Worm (Caenorhabditis elegans): Measurements from ENCODE around the gene ttr-50.

DNA sequence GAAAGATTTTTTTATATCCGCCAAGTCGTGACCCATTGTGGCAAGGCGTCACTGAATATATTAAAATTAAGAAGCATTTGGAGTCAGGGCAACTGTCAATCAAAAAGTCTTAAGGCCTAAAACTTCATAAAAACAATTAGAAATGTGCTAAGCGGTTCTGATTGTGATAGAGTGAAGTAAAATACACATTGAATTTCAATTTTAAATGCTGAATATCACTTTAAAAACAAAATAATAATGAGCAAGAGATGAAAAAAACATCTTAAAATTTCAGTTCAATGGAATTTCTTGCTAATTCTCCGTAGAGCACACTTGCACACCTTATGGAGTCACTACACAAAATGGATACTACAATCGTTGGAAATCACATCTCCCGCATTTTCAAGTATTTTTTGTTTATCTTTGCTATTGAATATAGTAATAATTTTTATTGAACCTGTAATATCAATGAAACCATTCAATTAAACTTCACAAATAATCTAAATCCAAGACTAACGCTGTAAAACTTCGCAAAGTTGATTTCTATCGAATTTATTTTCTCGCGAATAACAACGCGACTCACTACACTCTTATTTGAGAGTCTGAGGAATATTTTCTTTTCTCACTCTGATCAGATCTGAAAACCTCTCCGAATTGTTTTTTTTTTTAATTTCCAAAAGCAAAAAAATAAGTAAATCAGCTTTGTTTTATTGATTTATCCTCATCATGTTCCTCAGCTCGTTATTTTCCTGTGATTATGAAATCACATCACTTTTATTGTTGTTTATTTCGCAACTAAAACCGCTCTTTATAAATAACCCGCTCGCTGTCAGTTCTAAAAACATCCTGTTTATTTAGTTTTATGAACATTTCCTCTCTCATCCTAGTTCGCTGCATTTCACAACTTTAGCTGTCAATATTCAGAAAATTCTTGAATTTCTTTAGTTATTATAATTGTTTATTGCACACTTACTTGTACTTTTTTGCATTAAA, 5.1 kb downstream of the ttr-50 start, which contains the start of gene mars-1:
- TF ChIP-seq lsy-2 (tag; optimal IDR thresholded peaks at IDR 0.05) (peak; percentile 60), elt-3 (tag; optimal IDR thresholded peaks at IDR 0.05) (no peak), nhr-28 (tag; optimal IDR thresholded peaks at IDR 0.05) (no peak), tbx-8 (GFP tag; optimal IDR thresholded peaks at IDR 0.05) (no peak), flh-1 (GFP tag; optimal IDR thresholded peaks at IDR 0.05) (no peak), snpc-4 (tag; optimal IDR thresholded peaks at IDR 0.05) (no peak), ceh-39 (tag; optimal IDR thresholded peaks at IDR 0.05) (peak; percentile 66), ceh-43 (GFP tag; optimal IDR thresholded peaks at IDR 0.05) (no peak), pha-4 (tag; optimal IDR thresholded peaks at IDR 0.05) (peak; percentile 20), unc-62 (GFP tag; optimal IDR thresholded peaks at IDR 0.05) (no peak), ham-2 (GFP tag; optimal IDR thresholded peaks at IDR 0.05) (no peak), lin-13 (tag; optimal IDR thresholded peaks at IDR 0.05) (no peak)
